Worm (Caenorhabditis elegans) whole organism, L4/young adult: ENCODE results near the gene C11E4.6.
"Not testable (repeated sequence)": the region's sequence is repeated elsewhere in the genome, so short reads cannot be mapped to it uniquely, and the experiment has no call there.

Experiments used
- dao-5 ChIP-seq: sonication (generic microtip); optimal IDR thresholded peaks from 2 replicates; lab custom pipeline; 2016; ENCODE audit warnings: missing genotype, missing genetic modification characterization, moderate library complexity, missing compliant biosample characterization
- him-1 ChIP-seq: sonication (generic microtip); optimal IDR thresholded peaks from 2 replicates; lab custom pipeline; 2016; ENCODE audit warnings: missing genotype, missing genetic modification reagents, missing genetic modification characterization, missing compliant biosample characterization

- not testable (repeated sequence) for TF ChIP-seq him-1 (tag; lab: Kevin White, UChicago); dao-5
Measured at ce11 chrX:9625824-9626223, 15.5 kb downstream of the C11E4.6 start, which contains the start of gene F34H10.1.
